Worm (Caenorhabditis elegans) whole organism, L4/young adult: ENCODE data around the gene dnj-20.

Experiments
- W03F9.2 ChIP-seq: fragments of 150-350 bp; optimal IDR thresholded peaks from 2 replicates; lab custom pipeline; 2014; ENCODE audit warnings: missing biosample characterization, missing genetic modification characterization
- dao-5 ChIP-seq: sonication (generic microtip); optimal IDR thresholded peaks from 2 replicates; lab custom pipeline; 2016; ENCODE audit warnings: missing genotype, missing genetic modification characterization, moderate library complexity, missing compliant biosample characterization
- him-1 ChIP-seq: sonication (generic microtip); optimal IDR thresholded peaks from 2 replicates; lab custom pipeline; 2016; ENCODE audit warnings: missing genotype, missing genetic modification reagents, missing genetic modification characterization, missing compliant biosample characterization

DNA sequence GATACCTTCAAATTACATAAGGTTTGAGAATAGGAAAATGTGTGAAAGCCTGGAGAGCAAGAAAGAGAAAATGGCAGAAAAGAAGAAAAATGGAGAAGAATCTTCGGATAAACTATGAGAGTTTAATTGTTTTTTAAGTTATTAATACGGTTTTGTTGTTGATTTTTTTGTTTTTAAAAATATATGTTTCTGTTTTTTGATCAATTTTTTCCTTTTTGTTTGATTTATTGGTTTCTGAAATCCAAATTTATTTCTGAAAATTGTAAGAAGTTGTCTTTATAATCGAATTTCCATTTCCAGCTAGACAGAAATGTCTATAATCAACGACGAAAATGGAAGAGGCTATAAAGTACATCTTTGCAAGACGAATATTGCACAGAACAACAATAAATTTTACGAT lies 31.2 kb downstream of the dnj-20 start, which contains the start of gene parp-2:
- TF ChIP-seq him-1 (tag; lab: Kevin White, UChicago): no peak
- no peak for TF ChIP-seq dao-5 (tag; lab: Kevin White, UChicago)
- no peak for TF ChIP-seq W03F9.2 (tag; lab: Kevin White, UChicago)
